Fruit fly (Drosophila melanogaster) whole organism, prepupa: Measurements from ENCODE around the gene CG3434.
A peak's percentile ranks its signal among the peaks of the same experiment; 100 is the strongest.

ENCODE experiments used
- Blimp-1 ChIP-seq: fragments of 200-800 bp; sonication (Bioruptor generic); optimal IDR thresholded peaks from 3 replicates; lab custom pipeline; 2017; ENCODE audit warnings: missing biosample characterization, missing genetic modification characterization, mild to moderate bottlenecking, moderate library complexity, missing genetic modification reagents
- CG10631 ChIP-seq: fragments of 200-800 bp; sonication (Bioruptor generic); optimal IDR thresholded peaks from 2 replicates; lab custom pipeline; 2016; ENCODE audit warnings: missing biosample characterization, missing genetic modification characterization
- CG10669 ChIP-seq: fragments of 200-800 bp; sonication (Bioruptor generic); optimal IDR thresholded peaks from 3 replicates; lab custom pipeline; 2018; ENCODE audit warnings: missing biosample characterization, mild to moderate bottlenecking, missing genetic modification characterization, moderate library complexity
- CG11294 ChIP-seq: fragments of 200-800 bp; sonication (Bioruptor generic); IDR thresholded peaks from 2 replicates; pipeline ENCODE4 v1.3.6; 2022; ENCODE audit warnings: missing biosample characterization, missing genetic modification characterization
- CG11902 ChIP-seq: fragments of 200-800 bp; sonication (Bioruptor generic); optimal IDR thresholded peaks from 3 replicates; lab custom pipeline; 2016; ENCODE audit warnings: missing biosample characterization, missing genetic modification characterization
- CG15336 ChIP-seq: fragments of 200-800 bp; sonication (Bioruptor generic); IDR thresholded peaks from 2 replicates; pipeline ENCODE4 v1.3.6; 2022; ENCODE audit warnings: missing biosample characterization, missing genetic modification characterization
- CG1621 ChIP-seq: fragments of 200-800 bp; sonication (Bioruptor generic); optimal IDR thresholded peaks from 3 replicates; lab custom pipeline; 2018; ENCODE audit warnings: missing biosample characterization, mild to moderate bottlenecking, missing genetic modification characterization
- CG16779 ChIP-seq: fragments of 200-800 bp; sonication (Bioruptor generic); optimal IDR thresholded peaks from 3 replicates; lab custom pipeline; 2017; ENCODE audit warnings: missing biosample characterization, mild to moderate bottlenecking, missing genetic modification characterization
- CG3032 ChIP-seq: fragments of 200-800 bp; optimal IDR thresholded peaks from 2 replicates; lab custom pipeline; 2019; ENCODE audit warnings: missing biosample characterization, mild to moderate bottlenecking, missing genetic modification characterization, moderate library complexity
- CG34406 ChIP-seq: fragments of 200-800 bp; sonication (Bioruptor generic); optimal IDR thresholded peaks from 3 replicates; lab custom pipeline; 2016; ENCODE audit warnings: missing biosample characterization, missing genetic modification characterization
- CG3919 ChIP-seq: fragments of 200-800 bp; sonication (Bioruptor generic); optimal IDR thresholded peaks from 3 replicates; lab custom pipeline; 2016; ENCODE audit warnings: missing biosample characterization, missing genetic modification characterization
- CG4318 ChIP-seq: fragments of 200-800 bp; sonication (Bioruptor generic); optimal IDR thresholded peaks from 3 replicates; lab custom pipeline; 2017; ENCODE audit warnings: missing biosample characterization, mild to moderate bottlenecking, missing genetic modification characterization
- CG6163 ChIP-seq: fragments of 200-800 bp; sonication (Bioruptor generic); IDR thresholded peaks from 3 replicates; pipeline ENCODE4 v1.3.6; 2022; ENCODE audit warnings: missing biosample characterization, missing genetic modification characterization
- CG6276 ChIP-seq: fragments of 200-800 bp; sonication (Bioruptor generic); optimal IDR thresholded peaks from 2 replicates; lab custom pipeline; 2017; ENCODE audit warnings: missing biosample characterization, mild to moderate bottlenecking, missing genetic modification characterization
- CG6808 ChIP-seq: fragments of 200-800 bp; sonication (Bioruptor generic); optimal IDR thresholded peaks from 3 replicates; lab custom pipeline; 2017; ENCODE audit warnings: missing biosample characterization, missing genetic modification characterization, mild to moderate bottlenecking, moderate library complexity, missing genetic modification reagents
- CG6854 ChIP-seq: fragments of 200-800 bp; sonication (Bioruptor generic); optimal IDR thresholded peaks from 2 replicates; lab custom pipeline; 2017; ENCODE audit warnings: missing biosample characterization, mild to moderate bottlenecking, missing genetic modification characterization
- CG7368 ChIP-seq: fragments of 200-800 bp; sonication (Bioruptor generic); optimal IDR thresholded peaks from 3 replicates; lab custom pipeline; 2016; ENCODE audit warnings: missing biosample characterization, missing genetic modification characterization
- CG8119 ChIP-seq: fragments of 200-800 bp; sonication (Bioruptor generic); IDR thresholded peaks from 3 replicates; pipeline ENCODE4 v1.3.6; 2022; ENCODE audit warnings: missing biosample characterization, missing genetic modification characterization
- CG8319 ChIP-seq: fragments of 200-800 bp; sonication (Bioruptor generic); optimal IDR thresholded peaks from 3 replicates; lab custom pipeline; 2016; ENCODE audit warnings: missing biosample characterization, missing genetic modification characterization
- CG8632 ChIP-seq: fragments of 200-800 bp; sonication (Bioruptor generic); optimal IDR thresholded peaks from 3 replicates; lab custom pipeline; 2016; ENCODE audit warnings: missing biosample characterization, missing genetic modification characterization
- Eip78C ChIP-seq: fragments of 200-800 bp; sonication (Bioruptor generic); peaks from one replicate; lab custom pipeline; 2016; ENCODE audit warnings: missing biosample characterization, missing genetic modification characterization
- Eip93F ChIP-seq: fragments of 200-800 bp; sonication (Bioruptor generic); optimal IDR thresholded peaks from 2 replicates; lab custom pipeline; 2016; ENCODE audit warnings: missing biosample characterization, mild to moderate bottlenecking, missing genetic modification characterization
- Gug ChIP-seq: fragments of 200-800 bp; sonication (Bioruptor generic); IDR thresholded peaks from 2 replicates; pipeline ENCODE4 v1.3.6; 2022; ENCODE audit warnings: missing biosample characterization, missing genetic modification characterization
- Hr38 ChIP-seq: sonication (Bioruptor generic); optimal IDR thresholded peaks from 2 replicates; lab custom pipeline; 2016; ENCODE audit warnings: missing biosample characterization, missing genetic modification characterization
- Hr39 ChIP-seq: fragments of 200-800 bp; sonication (Bioruptor generic); optimal IDR thresholded peaks from 2 replicates; lab custom pipeline; 2016; ENCODE audit warnings: missing biosample characterization, missing genetic modification characterization
- Hr4 ChIP-seq: fragments of 200-800 bp; sonication (Bioruptor generic); optimal IDR thresholded peaks from 3 replicates; lab custom pipeline; 2016; ENCODE audit warnings: missing biosample characterization, missing genetic modification characterization
- Lpt ChIP-seq: fragments of 200-800 bp; sonication (Bioruptor generic); optimal IDR thresholded peaks from 3 replicates; lab custom pipeline; 2016; ENCODE audit warnings: missing biosample characterization, missing genetic modification characterization
- OdsH ChIP-seq: fragments of 200-800 bp; sonication (Bioruptor generic); optimal IDR thresholded peaks from 3 replicates; lab custom pipeline; 2016; ENCODE audit warnings: missing biosample characterization, missing genetic modification characterization
- Smox ChIP-seq: fragments of 200-800 bp; sonication (Bioruptor generic); optimal IDR thresholded peaks from 3 replicates; lab custom pipeline; 2016; ENCODE audit warnings: missing biosample characterization, missing genetic modification characterization
- Sox102F ChIP-seq: fragments of 200-800 bp; sonication (Bioruptor generic); optimal IDR thresholded peaks from 2 replicates; lab custom pipeline; 2016; ENCODE audit warnings: missing biosample characterization, mild to moderate bottlenecking, missing genetic modification characterization
- Sox14 ChIP-seq: fragments of 200-800 bp; sonication (Bioruptor generic); optimal IDR thresholded peaks from 3 replicates; lab custom pipeline; 2016; ENCODE audit warnings: missing biosample characterization, missing genetic modification characterization
- achi ChIP-seq: fragments of 200-800 bp; sonication (Bioruptor generic); optimal IDR thresholded peaks from 3 replicates; lab custom pipeline; 2016; ENCODE audit warnings: missing biosample characterization, missing genetic modification characterization
- acj6 ChIP-seq: fragments of 200-800 bp; sonication (Bioruptor generic); optimal IDR thresholded peaks from 3 replicates; lab custom pipeline; 2016; ENCODE audit warnings: missing biosample characterization, missing genetic modification characterization
- eg ChIP-seq: fragments of 200-800 bp; sonication (Bioruptor generic); IDR thresholded peaks from 3 replicates; pipeline ENCODE4 v1.3.6; 2022; ENCODE audit warnings: missing biosample characterization, missing genetic modification characterization
- esn ChIP-seq: fragments of 200-800 bp; sonication (Bioruptor generic); optimal IDR thresholded peaks from 2 replicates; lab custom pipeline; 2016; ENCODE audit warnings: missing biosample characterization, mild to moderate bottlenecking, missing genetic modification characterization, moderate library complexity
- fd59A ChIP-seq: fragments of 200-800 bp; sonication (Bioruptor generic); optimal IDR thresholded peaks from 2 replicates; lab custom pipeline; 2017; ENCODE audit warnings: missing biosample characterization, mild to moderate bottlenecking, missing genetic modification characterization, missing genetic modification reagents
- fd85E ChIP-seq: fragments of 200-800 bp; sonication (Bioruptor generic); optimal IDR thresholded peaks from 3 replicates; lab custom pipeline; 2016; ENCODE audit warnings: missing biosample characterization, missing genetic modification characterization
- fkh ChIP-seq: fragments of 200-800 bp; sonication (Bioruptor generic); optimal IDR thresholded peaks from 3 replicates; lab custom pipeline; 2017; ENCODE audit warnings: missing biosample characterization, mild to moderate bottlenecking, missing genetic modification characterization, moderate library complexity
- lz ChIP-seq: fragments of 200-800 bp; sonication (Bioruptor generic); optimal IDR thresholded peaks from 3 replicates; lab custom pipeline; 2016; ENCODE audit warnings: missing biosample characterization, missing genetic modification characterization
- net ChIP-seq: fragments of 200-800 bp; sonication (Bioruptor generic); optimal IDR thresholded peaks from 3 replicates; lab custom pipeline; 2016; ENCODE audit warnings: missing biosample characterization, missing genetic modification characterization
- salr ChIP-seq, 2 experiments: fragments of 200-800 bp; sonication (Bioruptor generic); optimal IDR thresholded peaks; 3 replicates each; lab custom pipeline; 2016 to 2018; ENCODE audit warnings: missing biosample characterization in 2 of 2, missing genetic modification characterization in 2 of 2, mild to moderate bottlenecking in 1 of 2
- spab ChIP-seq: fragments of 200-800 bp; sonication (Bioruptor generic); optimal IDR thresholded peaks from 2 replicates; lab custom pipeline; 2017; ENCODE audit warnings: missing biosample characterization, mild to moderate bottlenecking, missing genetic modification characterization, missing genetic modification reagents
- ss ChIP-seq, 2 experiments: fragments of 200-800 bp; sonication (Bioruptor generic); optimal IDR thresholded peaks; 2 replicates in 1 of 2; 3 replicates in 1 of 2; lab custom pipeline; 2017 to 2018; ENCODE audit warnings: mild to moderate bottlenecking in 2 of 2, missing biosample characterization in 2 of 2, missing genetic modification characterization in 2 of 2, moderate library complexity in 1 of 2
- svp ChIP-seq: fragments of 200-800 bp; sonication (Bioruptor generic); peaks from one replicate; lab custom pipeline; 2016; ENCODE audit warnings: missing biosample characterization, missing genetic modification characterization
- topi ChIP-seq: fragments of 200-800 bp; sonication (Bioruptor generic); optimal IDR thresholded peaks from 3 replicates; lab custom pipeline; 2016; ENCODE audit warnings: missing biosample characterization, missing genetic modification characterization

Gene CG3434

DNA sequence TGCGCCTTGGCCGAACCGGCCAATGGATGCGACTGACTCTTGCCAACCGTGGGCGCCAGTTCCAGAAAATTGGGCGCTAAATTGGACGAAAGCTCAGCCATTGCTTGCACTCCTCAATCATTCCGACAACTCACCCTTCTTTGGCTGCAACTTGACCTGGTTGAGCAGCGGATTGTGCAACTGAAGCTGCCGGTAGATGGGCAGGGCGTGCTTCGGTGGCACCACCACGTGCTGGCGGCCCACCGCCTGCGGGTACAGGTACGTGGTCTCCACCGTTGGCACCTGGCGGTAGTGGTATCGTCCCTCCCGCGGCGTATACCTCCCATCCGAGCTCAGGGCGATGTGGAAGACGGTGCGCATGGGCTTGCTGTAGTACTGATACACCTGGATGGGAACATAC lies 29.8 kb upstream of the CG3434 start:
- TF ChIP-seq CG6854 (GFP tag; lab: Kevin White, UChicago) (no peak), svp (GFP tag; lab: Kevin White, UChicago) (no peak), Blimp-1 (no peak), CG4318 (GFP tag; lab: Kevin White, UChicago) (no peak), Eip93F (GFP tag; lab: Kevin White, UChicago) (no peak), achi (GFP tag; lab: Kevin White, UChicago) (no peak), topi (no peak), CG8632 (GFP tag; lab: Kevin White, UChicago) (no peak), salr (GFP tag; optimal IDR thresholded peaks at IDR 0.05; lab: Kevin White, UChicago) (no peak), CG8119 (no peak), eg (GFP tag; lab: Robert Waterston, UW) (no peak), Gug (GFP tag; lab: Robert Waterston, UW) (no peak), lz (no peak), acj6 (GFP tag; lab: Kevin White, UChicago) (no peak), Hr38 (GFP tag; lab: Kevin White, UChicago) (no peak)

dm6 chr3L:9489627-9490026 lies 29.0 kb upstream of the CG3434 start:
- TF ChIP-seq Eip78C (GFP tag; lab: Kevin White, UChicago): peak; percentile 70
- TF ChIP-seq OdsH (GFP tag; lab: Kevin White, UChicago): no peak
- no peak for TF ChIP-seq CG10631
- TF ChIP-seq Hr4 (GFP tag; lab: Kevin White, UChicago): peak; percentile 58
- peak; percentile 47; the same call in 1 of the 2 replicates for TF ChIP-seq CG15336 (GFP tag; lab: Robert Waterston, UW)
- no peak for TF ChIP-seq Hr39 (GFP tag; lab: Kevin White, UChicago)
- TF ChIP-seq ss (GFP tag; optimal IDR thresholded peaks at IDR 0.05; lab: Kevin White, UChicago): no peak
- no peak for TF ChIP-seq esn (GFP tag; lab: Kevin White, UChicago)
- TF ChIP-seq eg (GFP tag; lab: Robert Waterston, UW): no peak
- no peak for TF ChIP-seq fd85E (GFP tag; lab: Kevin White, UChicago)
- TF ChIP-seq CG3032: no peak
- no peak for TF ChIP-seq CG11902 (GFP tag; lab: Kevin White, UChicago)
- TF ChIP-seq Smox (GFP tag; lab: Kevin White, UChicago): no peak
- no peak for TF ChIP-seq CG6808
- TF ChIP-seq CG4318 (GFP tag; lab: Kevin White, UChicago): no peak
- TF ChIP-seq Eip93F (GFP tag; lab: Kevin White, UChicago): no peak
- no peak for TF ChIP-seq lz
- TF ChIP-seq CG7368 (GFP tag; lab: Kevin White, UChicago): no peak
- no peak for TF ChIP-seq svp (GFP tag; lab: Kevin White, UChicago)
- TF ChIP-seq acj6 (GFP tag; lab: Kevin White, UChicago): no peak
- no peak for TF ChIP-seq achi (GFP tag; lab: Kevin White, UChicago)
- TF ChIP-seq CG1621 (tag; lab: Kevin White, UChicago): no peak
- TF ChIP-seq CG6276 (GFP tag; lab: Kevin White, UChicago): no peak
- TF ChIP-seq net (GFP tag; lab: Kevin White, UChicago): no peak
- no peak for TF ChIP-seq fkh (GFP tag; lab: Kevin White, UChicago)
- no peak for TF ChIP-seq Hr38 (GFP tag; lab: Kevin White, UChicago)
- TF ChIP-seq CG16779 (tag; lab: Kevin White, UChicago): no peak
- no peak for TF ChIP-seq CG6854 (GFP tag; lab: Kevin White, UChicago)
- TF ChIP-seq CG34406: no peak
- no peak for TF ChIP-seq CG6163 (GFP tag; lab: Robert Waterston, UW)
- TF ChIP-seq spab: no peak
- no peak for TF ChIP-seq Sox102F (GFP tag; lab: Kevin White, UChicago)
- no peak for TF ChIP-seq Sox14 (GFP tag; lab: Kevin White, UChicago)
- TF ChIP-seq fd59A (GFP tag; lab: Kevin White, UChicago): no peak
- TF ChIP-seq CG8319 (GFP tag; lab: Kevin White, UChicago): no peak
- TF ChIP-seq salr (GFP tag; optimal IDR thresholded peaks at IDR 0.05; lab: Kevin White, UChicago): no peak
- peak; percentile 60; the same call in 2 of the 3 replicates for TF ChIP-seq CG8119
- no peak for TF ChIP-seq Gug (GFP tag; lab: Robert Waterston, UW)
- no peak for TF ChIP-seq CG11294 (GFP tag; lab: Robert Waterston, UW)
- TF ChIP-seq CG10669 (GFP tag; lab: Kevin White, UChicago): no peak
- TF ChIP-seq Lpt (GFP tag; lab: Kevin White, UChicago): peak; percentile 28
- no peak for TF ChIP-seq CG3919 (GFP tag; lab: Kevin White, UChicago)
